Fruit fly (Drosophila melanogaster) whole organism, pupa: ENCODE data around the gene Ost48.

Experiments used
- CG10348 ChIP-seq: fragments of 200-800 bp; sonication (Bioruptor generic); IDR thresholded peaks from 2 replicates; pipeline ENCODE4 v1.3.6; 2022; ENCODE audit warnings: missing biosample characterization, missing genetic modification characterization
- CG13204 ChIP-seq: fragments of 200-800 bp; sonication (Bioruptor generic); optimal IDR thresholded peaks from 2 replicates; lab custom pipeline; 2018; ENCODE audit warnings: missing biosample characterization, mild to moderate bottlenecking, missing genetic modification characterization, moderate library complexity
- CG14655 ChIP-seq: fragments of 200-800 bp; sonication (Bioruptor generic); optimal IDR thresholded peaks from 3 replicates; lab custom pipeline; 2017; ENCODE audit warnings: mild to moderate bottlenecking, missing biosample characterization, missing genetic modification reagents, missing genetic modification characterization
- CG32121 ChIP-seq: fragments of 200-800 bp; sonication (Bioruptor generic); IDR thresholded peaks from 2 replicates; pipeline ENCODE4 v1.3.6; 2022; ENCODE audit warnings: missing biosample characterization, missing genetic modification characterization
- CG4496 ChIP-seq: fragments of 200-800 bp; sonication (Bioruptor generic); IDR thresholded peaks from 3 replicates; pipeline ENCODE4 v1.3.6; 2022; ENCODE audit warnings: missing biosample characterization, missing genetic modification characterization
- CG8159 ChIP-seq: fragments of 200-800 bp; sonication (Bioruptor generic); optimal IDR thresholded peaks from 3 replicates; lab custom pipeline; 2018; ENCODE audit warnings: missing biosample characterization, mild to moderate bottlenecking, missing genetic modification characterization, moderate library complexity
- CG9948 ChIP-seq: fragments of 200-800 bp; sonication (Bioruptor generic); optimal IDR thresholded peaks from 2 replicates; lab custom pipeline; 2018; ENCODE audit warnings: missing biosample characterization, mild to moderate bottlenecking, missing genetic modification characterization, moderate library complexity
- EcR ChIP-seq: fragments of 200-800 bp; sonication (Bioruptor generic); optimal IDR thresholded peaks from 3 replicates; lab custom pipeline; 2019; ENCODE audit warnings: missing biosample characterization, missing genetic modification characterization, mild to moderate bottlenecking, moderate library complexity, missing genetic modification reagents
- Ets98B ChIP-seq: fragments of 200-800 bp; sonication (Bioruptor generic); IDR thresholded peaks from 2 replicates; pipeline ENCODE4 v1.3.6; 2022; ENCODE audit warnings: missing biosample characterization, missing genetic modification characterization
- Pif1B ChIP-seq: fragments of 200-800 bp; sonication (Bioruptor generic); optimal IDR thresholded peaks from 3 replicates; lab custom pipeline; 2016; ENCODE audit warnings: missing biosample characterization, missing genetic modification characterization
- gl ChIP-seq: fragments of 200-800 bp; sonication (Bioruptor generic); optimal IDR thresholded peaks from 2 replicates; lab custom pipeline; 2018; ENCODE audit warnings: missing biosample characterization, mild to moderate bottlenecking, missing genetic modification characterization

dm6 chrX:9196362-9196761 is 38.0 kb upstream of the Ost48 start, which contains the start of gene CG12118:
- TF ChIP-seq CG9948 (tag; lab: Kevin White, UChicago): peak; percentile 60
- TF ChIP-seq Ets98B: peak; percentile 45
- peak; percentile 71; the same call in 2 of the 3 replicates for TF ChIP-seq CG4496 (GFP tag; lab: Robert Waterston, UW)
- TF ChIP-seq EcR (GFP tag; lab: Kevin White, UChicago): no peak
- TF ChIP-seq Pif1B (GFP tag; lab: Kevin White, UChicago): peak; percentile 56
- no peak for TF ChIP-seq CG14655 (GFP tag; lab: Kevin White, UChicago)
- TF ChIP-seq CG13204 (GFP tag; lab: Kevin White, UChicago): no peak
- no peak for TF ChIP-seq gl (tag; lab: Kevin White, UChicago)
- TF ChIP-seq CG32121 (GFP tag; lab: Robert Waterston, UW): peak; percentile 79
- no peak for TF ChIP-seq CG10348
- TF ChIP-seq CG8159 (tag; lab: Kevin White, UChicago): peak; percentile 65
